Worm (Caenorhabditis elegans): Measurements from ENCODE around the gene rpb-6.

- no peak for TF ChIP-seq ama-1 (optimal IDR thresholded peaks at IDR 0.05)
- no peak for TF ChIP-seq mec-3 (tag; optimal IDR thresholded peaks at IDR 0.05; ENCODE audit: borderline replicate concordance)
- no peak for TF ChIP-seq hlh-8 (tag; optimal IDR thresholded peaks at IDR 0.05)
- TF ChIP-seq che-1 (tag; optimal IDR thresholded peaks at IDR 0.05) = no peak
- TF ChIP-seq pat-9 (tag; optimal IDR thresholded peaks at IDR 0.05) = no peak
- TF ChIP-seq ceh-9 (tag; optimal IDR thresholded peaks at IDR 0.05) = no peak
- TF ChIP-seq hlh-13 (GFP tag; optimal IDR thresholded peaks at IDR 0.05) = no peak
- no peak for TF ChIP-seq K02D7.2 (tag; optimal IDR thresholded peaks at IDR 0.05)
- no peak for TF ChIP-seq pha-4 (tag; optimal IDR thresholded peaks at IDR 0.05)
- TF ChIP-seq pax-1 (tag; optimal IDR thresholded peaks at IDR 0.05) = no peak
- no peak for TF ChIP-seq ceh-6 (GFP tag; optimal IDR thresholded peaks at IDR 0.05)
- no peak for TF ChIP-seq ceh-31 (tag; optimal IDR thresholded peaks at IDR 0.05)
- no peak for TF ChIP-seq nfya-1 (tag; optimal IDR thresholded peaks at IDR 0.05)
These were observed 20.8 kb upstream of the rpb-6 start for ce11 chrII:10558345-10558744.
